Fruit fly (Drosophila melanogaster) whole organism: ENCODE data around the gene CG14556.

ENCODE experiments used
- CG8478 ChIP-seq: fragments of >200 bp; optimal IDR thresholded peaks from 2 replicates; lab custom pipeline; 2018; ENCODE audit warnings: inconsistent platforms
- Dll ChIP-seq: fragments of >200 bp; optimal IDR thresholded peaks from 2 replicates; lab custom pipeline; 2017
- EcR ChIP-seq, 2 experiments: fragments of >200 bp; optimal IDR thresholded peaks; 2 replicates each; lab custom pipeline; 2017; ENCODE audit warnings: missing biosample characterization in 2 of 2, missing genetic modification characterization in 2 of 2, missing genetic modification reagents in 2 of 2
- pan ChIP-seq: fragments of >200 bp; optimal IDR thresholded peaks from 2 replicates; lab custom pipeline; 2017
- psq ChIP-seq: fragments of >200 bp; optimal IDR thresholded peaks from 2 replicates; lab custom pipeline; 2017
- usp ChIP-seq: fragments of >200 bp; optimal IDR thresholded peaks from 2 replicates; lab custom pipeline; 2017; ENCODE audit warnings: missing biosample characterization, missing genetic modification characterization, mixed read lengths

Gene CG14556

dm6 chr3R:26125838-26126709 lies at the start of gene CG14556:
Gene CG14556, plus strand, starts transcription at chr3R:26126659.
- TF ChIP-seq usp (GFP tag; lab: Kevin White, UChicago), result no peak
- no peak for TF ChIP-seq pan (lab: Kevin White, UChicago)
- TF ChIP-seq Dll (lab: Kevin White, UChicago), result no peak
- no peak for TF ChIP-seq EcR (GFP tag; optimal IDR thresholded peaks at IDR 0.05; lab: Kevin White, UChicago)
- no peak for TF ChIP-seq psq
- TF ChIP-seq CG8478, result no peak

DNA sequence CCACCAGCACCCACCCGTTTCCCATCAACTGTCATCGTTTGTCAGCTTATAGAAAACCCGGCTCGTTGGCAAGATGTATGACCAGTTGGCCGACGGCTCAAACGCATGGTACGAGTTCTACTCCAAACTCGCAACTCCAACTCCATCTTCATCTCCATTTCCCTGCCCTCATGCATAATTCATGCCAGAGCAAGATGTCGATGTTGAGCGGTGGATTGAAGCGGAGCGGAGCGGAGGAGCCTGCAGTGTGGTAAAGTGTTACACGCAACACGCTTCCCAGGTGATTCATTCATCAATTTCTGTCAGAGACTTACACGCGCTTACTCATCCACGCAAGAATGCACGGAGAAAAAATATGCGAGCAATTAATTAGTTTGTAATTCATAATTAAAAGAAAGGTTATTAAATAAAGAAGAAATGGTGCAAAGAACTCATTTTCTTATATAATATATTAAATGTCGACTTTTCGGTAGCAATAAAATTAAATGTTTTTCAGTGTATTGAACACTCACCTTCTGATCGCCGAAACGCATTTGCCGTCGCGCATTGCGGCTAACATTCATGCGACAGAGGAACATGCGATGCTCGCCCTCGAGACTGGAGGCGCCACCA lies 45.0 kb upstream of the CG14556 start:
- TF ChIP-seq EcR (GFP tag; optimal IDR thresholded peaks at IDR 0.05; lab: Kevin White, UChicago) (no peak), CG8478 (no peak), psq (no peak), Dll (lab: Kevin White, UChicago) (no peak), usp (GFP tag; lab: Kevin White, UChicago) (no peak), pan (lab: Kevin White, UChicago) (no peak)

DNA sequence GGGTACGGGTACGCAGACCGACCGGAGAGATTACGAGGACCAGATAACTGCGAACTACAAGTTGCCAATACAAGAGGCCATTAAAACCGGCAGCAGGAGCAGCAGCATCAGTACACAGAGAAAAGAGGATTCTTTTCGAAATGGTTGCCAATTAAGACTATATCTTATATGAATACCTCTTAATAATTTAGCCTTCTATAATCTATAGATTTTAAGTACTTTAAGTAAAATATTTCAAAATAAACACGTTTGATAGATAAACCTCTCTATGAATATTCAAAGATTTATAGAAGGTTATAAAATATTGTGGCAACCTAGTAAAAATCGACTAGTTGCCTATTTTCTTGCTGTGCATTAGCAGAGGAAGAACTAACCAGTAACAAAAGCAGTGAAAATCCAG lies 30.9 kb upstream of the CG14556 start:
- TF ChIP-seq EcR (GFP tag; optimal IDR thresholded peaks at IDR 0.05; lab: Kevin White, UChicago), result no peak
- TF ChIP-seq CG8478, result no peak

DNA sequence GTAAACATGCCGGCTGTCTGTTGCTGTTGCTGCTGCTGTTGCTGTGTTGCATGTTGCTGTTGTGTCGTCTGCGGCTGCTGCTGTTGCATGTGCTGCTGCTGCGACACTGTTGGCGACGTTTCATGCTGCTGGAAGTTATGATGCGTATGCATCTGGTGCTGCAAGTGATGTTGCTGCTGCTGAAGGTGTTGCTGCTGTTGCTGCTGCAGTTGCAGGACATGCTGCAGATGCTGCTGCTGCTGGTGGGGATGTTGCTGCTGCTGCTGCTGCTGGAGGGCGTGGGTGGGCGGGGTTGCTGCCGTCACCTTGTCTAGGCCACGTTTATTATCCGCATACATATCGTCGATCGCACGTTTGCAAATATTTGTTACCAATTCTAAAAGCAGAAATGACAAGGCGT lies 30.3 kb upstream of the CG14556 start:
- TF ChIP-seq psq (no peak), usp (GFP tag; lab: Kevin White, UChicago) (no peak), CG8478 (no peak), Dll (lab: Kevin White, UChicago) (no peak), pan (lab: Kevin White, UChicago) (no peak)

DNA sequence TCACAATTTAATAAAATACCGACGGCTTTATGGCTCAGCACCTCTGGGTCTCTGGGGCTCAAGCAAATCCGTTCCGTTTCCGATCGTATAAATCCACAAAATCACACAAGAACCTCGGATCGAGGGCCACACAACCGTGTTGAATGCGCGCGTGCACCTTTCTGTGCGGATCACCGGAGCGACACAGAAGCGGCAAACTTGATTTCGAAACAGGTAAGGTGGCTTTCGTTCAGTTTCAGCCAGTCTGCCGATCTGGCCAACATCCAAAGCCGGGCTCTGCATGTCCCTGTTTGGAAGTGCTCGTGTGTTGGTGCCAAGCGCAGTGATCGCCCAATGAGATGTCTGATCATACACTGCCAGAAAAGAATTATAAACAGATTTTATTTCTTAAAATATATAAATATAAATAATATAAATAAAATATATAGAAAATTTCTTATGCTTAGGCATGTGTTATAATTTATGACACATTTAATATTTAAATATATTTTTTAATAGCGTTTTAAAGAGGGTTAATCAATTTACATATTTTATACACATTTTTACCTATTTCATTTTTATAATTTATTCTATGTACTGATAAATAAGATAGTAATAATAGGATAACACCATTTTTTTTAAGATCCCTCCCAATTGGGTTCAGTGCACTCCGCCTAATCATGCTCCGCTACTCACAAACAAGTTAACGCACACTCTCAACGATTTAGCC lies 27.8 kb upstream of the CG14556 start, which contains the start of gene dysf:
Gene dysf (minus strand): TSS at position 210 of the 709 bp plus-strand sequence.
- TF ChIP-seq Dll (lab: Kevin White, UChicago), result no peak

DNA sequence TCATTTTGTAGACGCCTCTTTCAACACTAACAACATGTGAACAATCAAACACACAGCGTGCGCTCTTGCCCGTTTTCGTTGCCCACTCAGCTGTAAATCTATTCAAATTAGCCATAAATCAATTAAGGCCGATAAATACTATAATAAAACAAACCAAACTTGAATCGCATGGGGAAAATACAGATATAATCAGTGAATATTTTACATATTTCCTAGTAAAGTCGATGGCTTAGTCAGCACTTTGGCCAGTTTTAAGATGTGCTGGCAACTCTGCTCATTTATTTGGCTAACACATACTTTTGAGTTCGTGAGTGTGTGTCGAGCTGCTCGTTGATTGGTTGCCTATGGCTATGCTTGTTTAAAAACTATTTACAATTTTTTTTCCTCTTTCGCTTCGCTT lies 27.2 kb upstream of the CG14556 start:
- TF ChIP-seq psq, result no peak
- TF ChIP-seq pan (lab: Kevin White, UChicago), result no peak
- no peak for TF ChIP-seq CG8478

- TF ChIP-seq psq, result no peak
- no peak for TF ChIP-seq Dll (lab: Kevin White, UChicago)
- TF ChIP-seq EcR (GFP tag; optimal IDR thresholded peaks at IDR 0.05; lab: Kevin White, UChicago), result no peak
- TF ChIP-seq pan (lab: Kevin White, UChicago), result no peak
- peak; percentile 56 for TF ChIP-seq CG8478
- no peak for TF ChIP-seq usp (GFP tag; lab: Kevin White, UChicago)
Observed at dm6 chr3R:26103440-26103839, 23.0 kb upstream of the CG14556 start.

- TF ChIP-seq Dll (lab: Kevin White, UChicago), result no peak
- TF ChIP-seq CG8478, result no peak
- no peak for TF ChIP-seq usp (GFP tag; lab: Kevin White, UChicago)
- TF ChIP-seq pan (lab: Kevin White, UChicago), result no peak
- no peak for TF ChIP-seq EcR (GFP tag; optimal IDR thresholded peaks at IDR 0.05; lab: Kevin White, UChicago)
- no peak for TF ChIP-seq psq
Observed at dm6 chr3R:26104302-26105140, 21.9 kb upstream of the CG14556 start.

dm6 chr3R:26105141-26105403 lies 21.4 kb upstream of the CG14556 start:
- TF ChIP-seq Dll (lab: Kevin White, UChicago), result no peak
- TF ChIP-seq pan (lab: Kevin White, UChicago), result no peak
- TF ChIP-seq usp (GFP tag; lab: Kevin White, UChicago), result no peak
- TF ChIP-seq EcR (GFP tag; optimal IDR thresholded peaks at IDR 0.05; lab: Kevin White, UChicago), result no peak
- TF ChIP-seq psq, result no peak
- TF ChIP-seq CG8478, result no peak

DNA sequence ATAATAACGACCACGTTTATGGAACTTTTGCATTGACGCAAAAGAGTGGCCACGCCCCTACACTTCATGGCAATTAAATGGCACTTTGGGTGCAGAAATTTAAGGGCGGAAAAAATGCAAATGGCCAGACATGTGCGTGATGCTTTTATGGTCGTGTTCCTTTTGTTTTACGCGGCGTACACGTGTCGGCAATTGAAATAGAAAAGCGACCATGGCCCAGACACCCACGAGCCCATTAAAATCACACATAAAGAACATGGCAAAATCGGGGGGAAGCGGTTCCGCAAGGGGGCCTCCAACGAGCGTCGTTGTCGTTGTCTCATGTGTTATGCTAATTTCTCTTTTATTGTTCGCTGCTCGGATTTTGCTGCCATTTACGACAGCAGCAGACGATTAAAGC lies 21.1 kb upstream of the CG14556 start:
- TF ChIP-seq pan (lab: Kevin White, UChicago), result no peak
- no peak for TF ChIP-seq CG8478
- no peak for TF ChIP-seq psq
- TF ChIP-seq usp (GFP tag; lab: Kevin White, UChicago), result no peak
- no peak for TF ChIP-seq Dll (lab: Kevin White, UChicago)
- TF ChIP-seq EcR (GFP tag; optimal IDR thresholded peaks at IDR 0.05; lab: Kevin White, UChicago), result no peak

DNA sequence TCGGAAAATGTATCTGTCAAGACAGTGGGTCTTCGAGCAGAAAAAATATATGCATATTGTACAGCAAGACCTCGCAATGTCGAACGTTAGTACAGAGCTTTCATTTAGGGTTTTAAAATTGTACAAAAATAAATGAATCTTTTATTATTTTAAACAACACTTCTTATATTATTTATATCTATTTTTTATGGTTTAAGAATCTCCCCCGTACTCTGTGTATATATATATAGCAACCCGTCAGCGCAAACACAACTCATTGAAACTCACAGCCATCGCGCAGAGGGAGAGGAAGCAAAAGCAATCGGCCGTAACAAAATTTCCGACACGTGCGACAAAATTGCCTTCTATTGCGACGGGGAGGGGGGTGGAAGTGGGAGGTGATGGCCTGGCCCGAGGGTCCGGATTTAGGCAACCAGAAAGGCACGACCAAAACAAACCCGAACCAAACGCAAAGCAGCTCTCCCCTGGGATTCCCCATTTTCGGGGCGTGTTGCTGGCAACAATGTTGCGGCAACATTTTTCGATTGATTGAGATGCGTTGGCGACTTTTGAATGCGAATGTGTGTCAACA lies 20.4 kb upstream of the CG14556 start:
- TF ChIP-seq usp (GFP tag; lab: Kevin White, UChicago) (no peak), psq (no peak), pan (lab: Kevin White, UChicago) (no peak), Dll (lab: Kevin White, UChicago) (no peak), CG8478 (no peak), EcR (GFP tag; optimal IDR thresholded peaks at IDR 0.05; lab: Kevin White, UChicago) (no peak)
